Worm (Caenorhabditis elegans): ENCODE measurements around the gene T19C9.8.

DNA sequence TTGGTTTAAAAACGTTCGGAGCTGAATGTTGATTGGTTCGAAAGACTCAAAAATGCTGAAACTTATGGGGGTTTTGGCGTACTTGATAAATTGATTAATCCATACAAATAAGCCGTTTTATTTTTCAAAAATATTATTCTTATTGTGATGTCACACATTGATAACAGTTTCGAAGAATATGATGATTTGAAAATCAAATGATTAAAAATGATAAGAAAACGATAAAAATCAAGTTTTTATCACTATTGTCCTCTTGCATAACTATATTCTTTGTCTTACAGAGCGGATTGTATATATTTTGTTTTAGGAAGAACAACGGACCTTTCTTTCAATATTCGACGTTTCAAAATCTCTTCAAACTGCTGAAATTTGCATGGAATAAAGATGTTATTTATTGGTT lies 4.1 kb downstream of the T19C9.8 start:
- TF ChIP-seq lin-40 (tag; optimal IDR thresholded peaks at IDR 0.05) (no peak), dox-1 (GFP tag; IDR thresholded peaks at IDR 0.05) (no peak), rec-8 (tag; optimal IDR thresholded peaks at IDR 0.05) (no peak), B0019.2 (GFP tag; conservative IDR thresholded peaks at IDR 0.05) (no peak), C17E4.6 (GFP tag; IDR thresholded peaks at IDR 0.05) (no peak), ztf-3 (GFP tag; optimal IDR thresholded peaks at IDR 0.05) (no peak), F52B5.7 (tag; optimal IDR thresholded peaks at IDR 0.05) (no peak), unc-62 (GFP tag; optimal IDR thresholded peaks at IDR 0.05) (no peak), F49E8.2 (tag; optimal IDR thresholded peaks at IDR 0.05; ENCODE audit: insufficient read depth) (no peak), fkh-3 (tag; optimal IDR thresholded peaks at IDR 0.05) (no peak), attf-3 (GFP tag; conservative IDR thresholded peaks at IDR 0.05) (no peak)
